Worm (Caenorhabditis elegans) whole organism, late embryonic: ENCODE data around the gene C45G7.13.

ENCODE experiments used
- ama-1 ChIP-seq: fragments of 150-350 bp; optimal IDR thresholded peaks from 2 replicates; lab custom pipeline; 2014
- ceh-24 ChIP-seq: sonication (generic microtip); optimal IDR thresholded peaks from 2 replicates; lab custom pipeline; 2016; ENCODE audit warnings: mild to moderate bottlenecking, missing genetic modification characterization, missing compliant biosample characterization
- che-1 ChIP-seq: sonication (generic microtip); optimal IDR thresholded peaks from 2 replicates; lab custom pipeline; 2016; ENCODE audit warnings: mild to moderate bottlenecking, missing genetic modification characterization, missing compliant biosample characterization
- dve-1 ChIP-seq: sonication (generic microtip); optimal IDR thresholded peaks from 2 replicates; lab custom pipeline; 2017; ENCODE audit warnings: antibody characterized with exemption, mild to moderate bottlenecking, missing genetic modification characterization, missing compliant biosample characterization
- elt-2 ChIP-seq: sonication (generic microtip); optimal IDR thresholded peaks from 2 replicates; lab custom pipeline; 2016; ENCODE audit warnings: missing genetic modification reagents, missing genetic modification characterization, missing compliant biosample characterization
- hlh-30 ChIP-seq: sonication (generic microtip); optimal IDR thresholded peaks from 2 replicates; lab custom pipeline; 2017; ENCODE audit warnings: antibody characterized with exemption, missing genetic modification characterization, missing compliant biosample characterization; ENCODE audit not compliant: insufficient read depth
- nhr-11 ChIP-seq: fragments of 150-350 bp; optimal IDR thresholded peaks from 2 replicates; lab custom pipeline; 2014; ENCODE audit warnings: missing biosample characterization, missing genetic modification characterization
- pha-4 ChIP-seq: fragments of 150-350 bp; optimal IDR thresholded peaks from 2 replicates; lab custom pipeline; 2018; ENCODE audit warnings: missing biosample characterization, missing genetic modification reagents, missing genetic modification characterization
- rnt-1 ChIP-seq: sonication (generic microtip); optimal IDR thresholded peaks from 2 replicates; lab custom pipeline; 2016; ENCODE audit warnings: missing genetic modification characterization, missing compliant biosample characterization
- sdc-2 ChIP-seq: sonication (generic microtip); optimal IDR thresholded peaks from 2 replicates; lab custom pipeline; 2016; ENCODE audit warnings: missing genotype, missing genetic modification characterization, missing compliant biosample characterization
- unc-86 ChIP-seq: sonication (generic microtip); optimal IDR thresholded peaks from 2 replicates; lab custom pipeline; 2016; ENCODE audit warnings: missing genetic modification characterization, missing compliant biosample characterization

ce11 chrIV:2407704-2408103 lies 43.4 kb downstream of the C45G7.13 start:
- TF ChIP-seq pha-4 (no peak), che-1 (tag; lab: Kevin White, UChicago) (no peak), ceh-24 (tag; lab: Kevin White, UChicago) (no peak), ama-1 (lab: Kevin White, UChicago) (no peak), rnt-1 (tag; lab: Kevin White, UChicago) (no peak), hlh-30 (tag; lab: Kevin White, UChicago) (no peak), elt-2 (tag; lab: Kevin White, UChicago) (no peak), sdc-2 (tag; lab: Kevin White, UChicago) (no peak), dve-1 (tag; lab: Kevin White, UChicago) (no peak), nhr-11 (tag; lab: Kevin White, UChicago) (no peak), unc-86 (tag; lab: Kevin White, UChicago) (no peak)
